Fruit fly (Drosophila melanogaster) whole organism, adult: ENCODE data around the gene CG42654.

Experiments used
- CG11617 ChIP-seq: fragments of 200-800 bp; sonication (Bioruptor generic); optimal IDR thresholded peaks from 2 replicates; lab custom pipeline; 2017; ENCODE audit warnings: mild to moderate bottlenecking, missing biosample characterization, missing genetic modification reagents, missing genetic modification characterization
- CG12768 ChIP-seq: fragments of 200-800 bp; sonication (Bioruptor generic); optimal IDR thresholded peaks from 2 replicates; lab custom pipeline; 2017; ENCODE audit warnings: missing biosample characterization, missing genetic modification characterization, mild to moderate bottlenecking, moderate library complexity, missing genetic modification reagents
- CG14711 ChIP-seq: fragments of 200-800 bp; sonication (Bioruptor generic); optimal IDR thresholded peaks from 2 replicates; lab custom pipeline; 2018; ENCODE audit warnings: missing biosample characterization, mild to moderate bottlenecking, missing genetic modification characterization, moderate library complexity
- CG1620 ChIP-seq: fragments of 200-800 bp; sonication (Bioruptor generic); optimal IDR thresholded peaks from 2 replicates; lab custom pipeline; 2016; ENCODE audit warnings: missing biosample characterization, missing genetic modification characterization
- CG33017 ChIP-seq: fragments of 200-800 bp; sonication (Bioruptor generic); optimal IDR thresholded peaks from 2 replicates; lab custom pipeline; 2018; ENCODE audit warnings: missing biosample characterization, mild to moderate bottlenecking, missing genetic modification characterization, moderate library complexity
- CG5204 ChIP-seq: fragments of 200-800 bp; sonication (Bioruptor generic); optimal IDR thresholded peaks from 2 replicates; lab custom pipeline; 2016; ENCODE audit warnings: missing biosample characterization, missing genetic modification characterization
- CG7045 ChIP-seq: fragments of 200-800 bp; sonication (Bioruptor generic); optimal IDR thresholded peaks from 2 replicates; lab custom pipeline; 2017; ENCODE audit warnings: missing biosample characterization, mild to moderate bottlenecking, missing genetic modification characterization
- CG7101 ChIP-seq: fragments of 200-800 bp; sonication (Bioruptor generic); optimal IDR thresholded peaks from 2 replicates; lab custom pipeline; 2018; ENCODE audit warnings: missing biosample characterization, mild to moderate bottlenecking, missing genetic modification characterization, moderate library complexity
- Clk ChIP-seq: fragments of 200-800 bp; sonication (Bioruptor generic); optimal IDR thresholded peaks from 2 replicates; lab custom pipeline; 2017; ENCODE audit warnings: missing biosample characterization, missing genetic modification characterization
- Crg-1 ChIP-seq: fragments of 200-800 bp; sonication (Bioruptor generic); optimal IDR thresholded peaks from 2 replicates; lab custom pipeline; 2016; ENCODE audit warnings: missing biosample characterization, missing genetic modification characterization
- Hr96 ChIP-seq: fragments of 200-800 bp; sonication (Bioruptor generic); optimal IDR thresholded peaks from 2 replicates; lab custom pipeline; 2016; ENCODE audit warnings: missing biosample characterization, missing genetic modification characterization
- Mnt ChIP-seq: fragments of 200-800 bp; sonication (Bioruptor generic); optimal IDR thresholded peaks from 2 replicates; lab custom pipeline; 2016; ENCODE audit warnings: missing biosample characterization, mild to moderate bottlenecking, missing genetic modification characterization
- bab1 ChIP-seq: fragments of 200-800 bp; sonication (Bioruptor generic); optimal IDR thresholded peaks from 3 replicates; lab custom pipeline; 2019; ENCODE audit warnings: missing biosample characterization, mild to moderate bottlenecking, missing genetic modification characterization, moderate library complexity
- cic ChIP-seq: fragments of 200-800 bp; sonication (Bioruptor generic); optimal IDR thresholded peaks from 2 replicates; lab custom pipeline; 2017; ENCODE audit warnings: missing biosample characterization, mild to moderate bottlenecking, missing genetic modification characterization, moderate library complexity
- cnc ChIP-seq, 2 experiments: fragments of >200 bp; optimal IDR thresholded peaks; 2 replicates each; lab custom pipeline; 2017
- kay ChIP-seq: fragments of 200-800 bp; sonication (Bioruptor generic); peaks from one replicate; lab custom pipeline; 2016; ENCODE audit warnings: missing biosample characterization, missing genetic modification characterization, borderline replicate concordance
- ovo ChIP-seq: fragments of 200-800 bp; sonication (Bioruptor generic); optimal IDR thresholded peaks from 2 replicates; lab custom pipeline; 2016; ENCODE audit warnings: missing biosample characterization, missing genetic modification characterization
- pad ChIP-seq: fragments of 200-800 bp; sonication (Bioruptor generic); optimal IDR thresholded peaks from 3 replicates; lab custom pipeline; 2017; ENCODE audit warnings: missing biosample characterization, missing genetic modification characterization, mild to moderate bottlenecking, moderate library complexity, missing genetic modification reagents
- tj ChIP-seq: fragments of 200-800 bp; sonication (Bioruptor generic); optimal IDR thresholded peaks from 3 replicates; lab custom pipeline; 2017; ENCODE audit warnings: missing biosample characterization, mild to moderate bottlenecking, missing genetic modification characterization, moderate library complexity
- toe ChIP-seq: fragments of 200-800 bp; sonication (Bioruptor generic); optimal IDR thresholded peaks from 2 replicates; lab custom pipeline; 2016; ENCODE audit warnings: missing biosample characterization, missing genetic modification characterization

Gene CG42654

dm6 chr3L:19906780-19907705 lies 47.3 kb downstream of the CG42654 start:
- TF ChIP-seq Hr96 (no peak), pad (GFP tag; lab: Kevin White, UChicago) (peak; percentile 86), Crg-1 (GFP tag; lab: Kevin White, UChicago) (peak; percentile 62), cnc (optimal IDR thresholded peaks at IDR 0.05; lab: Kevin White, UChicago) (no peak), ovo (GFP tag; lab: Kevin White, UChicago) (peak; percentile 83), toe (GFP tag; lab: Kevin White, UChicago) (no peak), cic (GFP tag; lab: Kevin White, UChicago) (peak; percentile 86), CG7101 (tag; lab: Kevin White, UChicago) (peak; percentile 7), CG5204 (no peak), CG7045 (GFP tag; lab: Kevin White, UChicago) (no peak), kay (GFP tag; lab: Kevin White, UChicago) (no peak), CG33017 (tag; lab: Kevin White, UChicago) (no peak), Clk (GFP tag; lab: Kevin White, UChicago) (peak; percentile 7), Mnt (GFP tag; lab: Kevin White, UChicago) (peak; percentile 24), CG14711 (tag; lab: Kevin White, UChicago) (no peak), CG1620 (GFP tag; lab: Kevin White, UChicago) (no peak), CG11617 (GFP tag; lab: Kevin White, UChicago) (no peak), tj (GFP tag; lab: Kevin White, UChicago) (no peak), bab1 (GFP tag; lab: Kevin White, UChicago) (no peak), CG12768 (GFP tag; lab: Kevin White, UChicago) (peak; percentile 31)

dm6 chr3L:19906148-19906752 lies 48.1 kb downstream of the CG42654 start:
- TF ChIP-seq pad (GFP tag; lab: Kevin White, UChicago) (no peak), kay (GFP tag; lab: Kevin White, UChicago) (peak; percentile 92), Clk (GFP tag; lab: Kevin White, UChicago) (no peak), cic (GFP tag; lab: Kevin White, UChicago) (no peak), CG5204 (no peak), tj (GFP tag; lab: Kevin White, UChicago) (peak; percentile 91), bab1 (GFP tag; lab: Kevin White, UChicago) (no peak), Crg-1 (GFP tag; lab: Kevin White, UChicago) (no peak), CG14711 (tag; lab: Kevin White, UChicago) (peak; percentile 61), CG7101 (tag; lab: Kevin White, UChicago) (no peak), toe (GFP tag; lab: Kevin White, UChicago) (no peak), CG33017 (tag; lab: Kevin White, UChicago) (no peak), cnc (optimal IDR thresholded peaks at IDR 0.05; lab: Kevin White, UChicago) (no peak), CG1620 (GFP tag; lab: Kevin White, UChicago) (no peak)

- TF ChIP-seq Hr96 = peak; percentile 24
- peak; percentile 21 for TF ChIP-seq CG11617 (GFP tag; lab: Kevin White, UChicago)
- peak; percentile 92 for TF ChIP-seq kay (GFP tag; lab: Kevin White, UChicago)
- TF ChIP-seq toe (GFP tag; lab: Kevin White, UChicago) = no peak
Measured at dm6 chr3L:19905427-19905826, 48.9 kb downstream of the CG42654 start.

dm6 chr3L:19904411-19905135 lies 49.8 kb downstream of the CG42654 start:
- no peak for TF ChIP-seq ovo (GFP tag; lab: Kevin White, UChicago)
- TF ChIP-seq CG12768 (GFP tag; lab: Kevin White, UChicago) = peak; percentile 49
- TF ChIP-seq cnc (optimal IDR thresholded peaks at IDR 0.05; lab: Kevin White, UChicago) = no peak
- TF ChIP-seq CG5204 = no peak
- TF ChIP-seq tj (GFP tag; lab: Kevin White, UChicago) = peak; percentile 57
- peak; percentile 85 for TF ChIP-seq kay (GFP tag; lab: Kevin White, UChicago)
- no peak for TF ChIP-seq Clk (GFP tag; lab: Kevin White, UChicago)
- peak; percentile 44 for TF ChIP-seq cic (GFP tag; lab: Kevin White, UChicago)
